Worm (Caenorhabditis elegans) whole organism, midembryonic: ENCODE measurements around the gene F46H5.2.

ENCODE experiments used
- T22C8.4 ChIP-seq: fragments of 200-800 bp; sonication (Bioruptor generic); IDR thresholded peaks from 2 replicates; pipeline ENCODE4 v1.3.6; 2022; ENCODE audit warnings: missing genetic modification characterization, missing compliant biosample characterization
- cog-1 ChIP-seq: sonication (generic microtip); optimal IDR thresholded peaks from 2 replicates; lab custom pipeline; 2016; ENCODE audit warnings: missing genetic modification characterization, missing compliant biosample characterization
- flt-1 ChIP-seq: fragments of 200-800 bp; sonication (Bioruptor generic); IDR thresholded peaks from 2 replicates; pipeline ENCODE4 v1.3.6; 2022; ENCODE audit warnings: missing genetic modification characterization, missing compliant biosample characterization
- klf-2 ChIP-seq: fragments of 200-800 bp; sonication (Bioruptor generic); conservative IDR thresholded peaks from 2 replicates; pipeline ENCODE4 v1.3.6; 2022; ENCODE audit warnings: missing genetic modification reagents, missing genetic modification characterization, missing compliant biosample characterization
- med-1 ChIP-seq: sonication (generic microtip); optimal IDR thresholded peaks from 2 replicates; lab custom pipeline; 2017; ENCODE audit warnings: missing genetic modification characterization, mild to moderate bottlenecking, missing compliant biosample characterization, antibody characterized with exemption, missing genetic modification reagents; ENCODE audit not compliant: insufficient read depth
- ref-1 ChIP-seq: fragments of 200-800 bp; sonication (Bioruptor generic); conservative IDR thresholded peaks from 2 replicates; pipeline ENCODE4 v1.3.6; 2022; ENCODE audit warnings: missing genetic modification reagents, missing genetic modification characterization, missing compliant biosample characterization
- tab-1 ChIP-seq: fragments of 200-800 bp; sonication (Bioruptor generic); IDR thresholded peaks from 2 replicates; pipeline ENCODE4 v1.3.6; 2022; ENCODE audit warnings: missing genetic modification characterization, missing compliant biosample characterization
- ztf-23 ChIP-seq: fragments of 200-800 bp; sonication (Bioruptor generic); IDR thresholded peaks from 2 replicates; pipeline ENCODE4 v1.3.6; 2022; ENCODE audit warnings: missing genetic modification reagents, missing genetic modification characterization, missing compliant biosample characterization
- ztf-29 ChIP-seq: fragments of 200-800 bp; sonication (Bioruptor generic); IDR thresholded peaks from 2 replicates; pipeline ENCODE4 v1.3.6; 2022; ENCODE audit warnings: missing genetic modification reagents, missing genetic modification characterization, missing compliant biosample characterization

The F46H5.2 gene

ce11 chrX:7233127-7234073, 32.0 kb upstream of the F46H5.2 start:
- no peak for TF ChIP-seq tab-1 (GFP tag; lab: Robert Waterston, UW)
- TF ChIP-seq flt-1 (GFP tag; lab: Robert Waterston, UW): no peak
- no peak for TF ChIP-seq ztf-23 (GFP tag; lab: Robert Waterston, UW)
- TF ChIP-seq med-1 (GFP tag; lab: Kevin White, UChicago): no peak
- TF ChIP-seq T22C8.4 (GFP tag; lab: Robert Waterston, UW): no peak
- TF ChIP-seq ref-1 (GFP tag; lab: Robert Waterston, UW): no peak
- no peak for TF ChIP-seq klf-2 (GFP tag; lab: Robert Waterston, UW)
- no peak for TF ChIP-seq ztf-29 (GFP tag; lab: Robert Waterston, UW)
- TF ChIP-seq cog-1 (tag; lab: Kevin White, UChicago): no peak

DNA sequence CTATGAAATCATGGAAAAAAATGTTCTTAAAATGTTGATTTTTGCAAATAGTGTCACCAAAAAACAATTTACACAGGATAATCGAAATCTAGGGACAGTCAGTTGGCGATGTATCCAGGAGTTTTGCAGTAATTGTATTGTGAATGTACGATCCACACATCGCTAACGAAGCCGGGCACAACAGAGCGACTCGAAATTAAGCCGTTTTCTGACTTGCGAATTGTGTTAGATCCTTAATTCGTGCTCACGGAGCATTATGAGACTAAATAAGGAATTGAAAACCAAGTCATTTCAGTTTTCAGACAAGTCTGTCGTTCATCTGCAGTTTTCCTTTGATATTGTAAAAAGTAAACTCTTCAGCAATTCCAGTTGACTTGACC, 31.4 kb upstream of the F46H5.2 start:
- no peak for TF ChIP-seq ref-1 (GFP tag; lab: Robert Waterston, UW)
- TF ChIP-seq ztf-29 (GFP tag; lab: Robert Waterston, UW): no peak
- no peak for TF ChIP-seq flt-1 (GFP tag; lab: Robert Waterston, UW)
- no peak for TF ChIP-seq tab-1 (GFP tag; lab: Robert Waterston, UW)
- no peak for TF ChIP-seq ztf-23 (GFP tag; lab: Robert Waterston, UW)
- no peak for TF ChIP-seq T22C8.4 (GFP tag; lab: Robert Waterston, UW)
- no peak for TF ChIP-seq klf-2 (GFP tag; lab: Robert Waterston, UW)
- no peak for TF ChIP-seq med-1 (GFP tag; lab: Kevin White, UChicago)
- TF ChIP-seq cog-1 (tag; lab: Kevin White, UChicago): no peak

- TF ChIP-seq klf-2 (GFP tag; lab: Robert Waterston, UW) (no peak), cog-1 (tag; lab: Kevin White, UChicago) (no peak), ztf-29 (GFP tag; lab: Robert Waterston, UW) (no peak), ref-1 (GFP tag; lab: Robert Waterston, UW) (no peak), med-1 (GFP tag; lab: Kevin White, UChicago) (no peak), ztf-23 (GFP tag; lab: Robert Waterston, UW) (no peak), T22C8.4 (GFP tag; lab: Robert Waterston, UW) (no peak), tab-1 (GFP tag; lab: Robert Waterston, UW) (no peak), flt-1 (GFP tag; lab: Robert Waterston, UW) (no peak)
These were observed 30.7 kb upstream of the F46H5.2 start for ce11 chrX:7234723-7235203.

DNA sequence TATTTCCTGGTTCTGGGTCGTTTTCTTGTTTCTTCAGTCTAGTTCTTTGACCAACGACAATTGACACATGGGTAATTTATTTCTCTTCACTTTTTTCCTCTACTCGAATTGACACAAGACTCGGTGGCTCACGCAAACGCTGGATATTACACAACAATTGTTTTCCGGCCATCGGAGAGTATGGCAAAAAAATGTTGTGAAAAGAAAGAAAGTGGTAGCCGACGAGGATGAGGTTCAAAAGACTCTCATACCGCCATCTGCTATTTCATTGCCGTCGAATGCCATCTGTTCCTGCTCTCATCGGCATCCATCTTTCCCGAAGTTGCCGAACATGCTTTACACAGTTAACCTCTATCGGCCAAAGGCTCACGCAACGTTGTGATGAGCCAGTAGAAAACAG, 28.7 kb upstream of the F46H5.2 start:
- TF ChIP-seq klf-2 (GFP tag; lab: Robert Waterston, UW): no peak
- TF ChIP-seq T22C8.4 (GFP tag; lab: Robert Waterston, UW): no peak
- TF ChIP-seq tab-1 (GFP tag; lab: Robert Waterston, UW): no peak
- TF ChIP-seq cog-1 (tag; lab: Kevin White, UChicago): no peak
- TF ChIP-seq ztf-29 (GFP tag; lab: Robert Waterston, UW): no peak
- no peak for TF ChIP-seq med-1 (GFP tag; lab: Kevin White, UChicago)
- no peak for TF ChIP-seq flt-1 (GFP tag; lab: Robert Waterston, UW)
- no peak for TF ChIP-seq ztf-23 (GFP tag; lab: Robert Waterston, UW)
- TF ChIP-seq ref-1 (GFP tag; lab: Robert Waterston, UW): no peak

DNA sequence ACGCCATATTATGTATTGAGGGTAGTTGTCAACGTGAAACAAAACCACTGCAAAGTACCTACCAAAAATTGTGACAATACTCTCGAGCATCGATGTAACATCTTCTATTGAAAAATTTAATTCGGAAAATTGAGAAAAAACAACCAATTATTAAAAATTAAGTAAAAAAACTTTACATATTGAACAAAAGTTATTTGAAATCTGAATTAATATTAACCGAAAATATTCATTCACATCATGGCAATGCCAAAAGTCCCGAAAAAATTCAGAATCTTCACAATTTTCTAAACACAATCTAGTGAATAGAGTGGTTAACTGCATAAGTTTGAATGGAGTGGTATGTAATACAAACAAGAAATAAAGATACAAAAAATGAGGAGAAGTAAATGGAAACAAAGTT, 26.9 kb upstream of the F46H5.2 start, which contains the start of gene F46H5.3:
TSS of gene F46H5.3 (minus strand) at position 101 of the 400 bp plus-strand sequence.
- no peak for TF ChIP-seq ztf-23 (GFP tag; lab: Robert Waterston, UW)

DNA sequence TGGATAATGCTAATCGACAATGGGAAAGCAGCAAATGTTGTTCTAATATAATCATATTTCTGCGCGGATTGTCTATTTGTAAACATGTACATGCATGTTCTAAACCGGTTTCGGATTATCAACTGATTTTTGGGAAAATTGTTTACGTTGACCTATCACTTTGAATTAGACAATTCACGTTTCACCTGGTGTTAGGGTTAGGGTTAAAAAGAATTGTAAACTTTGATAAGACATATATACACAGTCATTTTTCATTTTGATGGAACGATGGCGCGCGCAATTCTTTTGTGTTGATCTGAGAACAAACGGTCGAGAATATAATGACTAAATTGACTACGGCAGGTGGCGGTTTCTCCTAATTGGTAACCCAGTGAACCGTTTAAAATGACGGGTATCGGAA, 23.3 kb upstream of the F46H5.2 start:
- TF ChIP-seq ztf-29 (GFP tag; lab: Robert Waterston, UW) (no peak), tab-1 (GFP tag; lab: Robert Waterston, UW) (no peak), ref-1 (GFP tag; lab: Robert Waterston, UW) (no peak), med-1 (GFP tag; lab: Kevin White, UChicago) (no peak), ztf-23 (GFP tag; lab: Robert Waterston, UW) (no peak), klf-2 (GFP tag; lab: Robert Waterston, UW) (no peak), cog-1 (tag; lab: Kevin White, UChicago) (no peak), T22C8.4 (GFP tag; lab: Robert Waterston, UW) (no peak), flt-1 (GFP tag; lab: Robert Waterston, UW) (no peak)

DNA sequence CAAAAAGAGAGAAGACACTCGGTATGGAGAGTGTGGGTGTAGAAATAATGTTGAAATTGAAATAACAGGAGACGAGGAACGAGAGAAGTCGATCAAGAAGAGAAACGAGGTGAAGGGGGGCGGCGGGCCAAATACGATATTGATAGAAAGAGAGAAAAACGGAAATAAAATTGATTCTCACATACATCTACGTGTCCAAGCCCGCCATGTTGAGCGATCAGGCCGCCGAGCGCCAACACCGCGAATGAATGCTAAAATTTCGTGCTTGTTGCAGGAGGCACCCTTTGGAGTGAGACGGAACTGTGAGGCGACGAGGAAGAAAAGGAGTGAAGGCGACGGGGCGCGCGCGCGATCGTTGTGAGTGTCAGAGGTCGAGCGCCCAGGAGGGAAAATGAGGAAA, 22.6 kb upstream of the F46H5.2 start, which contains the start of gene F46H5.7:
TSS of gene F46H5.7 (minus strand) at position 106 of the 400 bp plus-strand sequence.
- TF ChIP-seq ref-1 (GFP tag; lab: Robert Waterston, UW) (no peak), T22C8.4 (GFP tag; lab: Robert Waterston, UW) (no peak), med-1 (GFP tag; lab: Kevin White, UChicago) (no peak), ztf-23 (GFP tag; lab: Robert Waterston, UW) (no peak), flt-1 (GFP tag; lab: Robert Waterston, UW) (no peak), ztf-29 (GFP tag; lab: Robert Waterston, UW) (no peak), cog-1 (tag; lab: Kevin White, UChicago) (no peak), tab-1 (GFP tag; lab: Robert Waterston, UW) (no peak), klf-2 (GFP tag; lab: Robert Waterston, UW) (no peak)

- TF ChIP-seq T22C8.4 (GFP tag; lab: Robert Waterston, UW) (no peak), ztf-23 (GFP tag; lab: Robert Waterston, UW) (no peak), cog-1 (tag; lab: Kevin White, UChicago) (no peak), med-1 (GFP tag; lab: Kevin White, UChicago) (no peak), ztf-29 (GFP tag; lab: Robert Waterston, UW) (no peak), ref-1 (GFP tag; lab: Robert Waterston, UW) (no peak), tab-1 (GFP tag; lab: Robert Waterston, UW) (no peak), flt-1 (GFP tag; lab: Robert Waterston, UW) (no peak), klf-2 (GFP tag; lab: Robert Waterston, UW) (no peak)
These were observed 20.7 kb upstream of the F46H5.2 start for ce11 chrX:7244756-7245155.
